Fruit fly (Drosophila melanogaster): ENCODE results near the gene TfIIFalpha.

TfIIFalpha gene

dm6 chr3R:6416242-6416641 lies 36.0 kb downstream of the TfIIFalpha start (continued):
- no peak for TF ChIP-seq gfzf (GFP tag; optimal IDR thresholded peaks at IDR 0.05)
- no peak for TF ChIP-seq bigmax (GFP tag; optimal IDR thresholded peaks at IDR 0.05)
- TF ChIP-seq CG18599 (GFP tag; optimal IDR thresholded peaks at IDR 0.05), result peak; percentile 97
- TF ChIP-seq CG17568 (GFP tag; optimal IDR thresholded peaks at IDR 0.05), result peak; percentile 38
- TF ChIP-seq CG11723 (GFP tag; optimal IDR thresholded peaks at IDR 0.05), result peak; percentile 35
- peak; percentile 75 for TF ChIP-seq CG5953 (GFP tag; IDR thresholded peaks at IDR 0.05)
- peak; percentile 51 for TF ChIP-seq pum (GFP tag; optimal IDR thresholded peaks at IDR 0.05)
- peak; percentile 64 for TF ChIP-seq ems (GFP tag; optimal IDR thresholded peaks at IDR 0.05)
- peak; percentile 29 for TF ChIP-seq Atf3 (GFP tag; optimal IDR thresholded peaks at IDR 0.05)
- TF ChIP-seq CG7987 (GFP tag; optimal IDR thresholded peaks at IDR 0.05), result peak; percentile 42
- peak; percentile 7; the same call in 1 of the 2 replicates for TF ChIP-seq bowl (GFP tag; IDR thresholded peaks at IDR 0.05)
- peak; percentile 54 for TF ChIP-seq CG1602 (GFP tag; optimal IDR thresholded peaks at IDR 0.05)
- TF ChIP-seq MBD-R2 (GFP tag; IDR thresholded peaks at IDR 0.05), result peak; percentile 54; the same call in 1 of the 2 replicates
- 0 out of 2 replicates have a peak, but pooled peaks have one; percentile 27 for TF ChIP-seq GATAe (GFP tag; conservative IDR thresholded peaks at IDR 0.05)
- TF ChIP-seq eve (GFP tag; optimal IDR thresholded peaks at IDR 0.05), result peak in 1 of 2 experiments; percentile 53
- peak; percentile 90 for TF ChIP-seq CG12071 (GFP tag; optimal IDR thresholded peaks at IDR 0.05)
- no peak for TF ChIP-seq kah (GFP tag; optimal IDR thresholded peaks at IDR 0.05)
- peak; percentile 56; the same call in 2 of the 3 replicates for TF ChIP-seq CG14050 (GFP tag; IDR thresholded peaks at IDR 0.05)
- TF ChIP-seq odd (GFP tag; optimal IDR thresholded peaks at IDR 0.05), result peak; percentile 34
- TF ChIP-seq toy (GFP tag; IDR thresholded peaks at IDR 0.05), result 0 out of 2 replicates have a peak, but pooled peaks have one; percentile 30
- no peak for TF ChIP-seq CG15073 (GFP tag; optimal IDR thresholded peaks at IDR 0.05)
- TF ChIP-seq Awh (GFP tag; IDR thresholded peaks at IDR 0.05), result peak; percentile 83
- TF ChIP-seq ato (GFP tag; IDR thresholded peaks at IDR 0.05; ENCODE audit: partially characterized antibody), result no peak
- peak; percentile 24 for TF ChIP-seq CG12104 (GFP tag; optimal IDR thresholded peaks at IDR 0.05)
- peak; percentile 40; the same call in 1 of the 2 replicates for TF ChIP-seq ro (GFP tag; IDR thresholded peaks at IDR 0.05)
- TF ChIP-seq CG4404 (GFP tag; IDR thresholded peaks at IDR 0.05), result no peak
- TF ChIP-seq CG11695 (GFP tag; IDR thresholded peaks at IDR 0.05), result peak; percentile 82
- no peak for TF ChIP-seq CG14860 (GFP tag; IDR thresholded peaks at IDR 0.05; ENCODE audit: partially characterized antibody)
- TF ChIP-seq Meics (GFP tag; optimal IDR thresholded peaks at IDR 0.05), result peak; percentile 89
- TF ChIP-seq CG16815 (GFP tag; optimal IDR thresholded peaks at IDR 0.05), result peak; percentile 46
- peak; percentile 87 for TF ChIP-seq CG14014 (GFP tag; IDR thresholded peaks at IDR 0.05)
- peak; percentile 76 for TF ChIP-seq CG14667 (GFP tag; IDR thresholded peaks at IDR 0.05)
- TF ChIP-seq Hr51 (GFP tag; optimal IDR thresholded peaks at IDR 0.05), result peak; percentile 50 to 72
- no peak for TF ChIP-seq salm (tag; optimal IDR thresholded peaks at IDR 0.05)
- TF ChIP-seq CG17612 (GFP tag; IDR thresholded peaks at IDR 0.05), result peak; percentile 74
- TF ChIP-seq exex (tag; optimal IDR thresholded peaks at IDR 0.05), result peak; percentile 26
- TF ChIP-seq CG17802 (tag; optimal IDR thresholded peaks at IDR 0.05), result peak; percentile 25
- TF ChIP-seq CG13775 (GFP tag; optimal IDR thresholded peaks at IDR 0.05), result peak; percentile 54
- TF ChIP-seq E2f2 (GFP tag; IDR thresholded peaks at IDR 0.05), result peak; percentile 48; the same call in 1 of the 2 replicates
- no peak for TF ChIP-seq tup (GFP tag; optimal IDR thresholded peaks at IDR 0.05)
- peak; percentile 50 for TF ChIP-seq maf-S (GFP tag; optimal IDR thresholded peaks at IDR 0.05)
- TF ChIP-seq CG3065 (GFP tag; optimal IDR thresholded peaks at IDR 0.05), result peak; percentile 31
- peak; percentile 34 for TF ChIP-seq NC2β (GFP tag; optimal IDR thresholded peaks at IDR 0.05)
- peak; percentile 78 for TF ChIP-seq CG15514 (GFP tag; optimal IDR thresholded peaks at IDR 0.05)
- peak; percentile 40 for TF ChIP-seq CG8089 (GFP tag; optimal IDR thresholded peaks at IDR 0.05)
- TF ChIP-seq CG12659 (GFP tag; optimal IDR thresholded peaks at IDR 0.05), result peak; percentile 71
- peak in 1 of 3 experiments; percentile 5 for TF ChIP-seq lola (GFP tag; optimal IDR thresholded peaks at IDR 0.05)
- TF ChIP-seq onecut (GFP tag; IDR thresholded peaks at IDR 0.05), result peak; percentile 75
- peak; percentile 95 for TF ChIP-seq CG12769 (tag; optimal IDR thresholded peaks at IDR 0.05)
- TF ChIP-seq unc-4 (GFP tag; IDR thresholded peaks at IDR 0.05; ENCODE audit: partially characterized antibody), result no peak

Data from whole organism, embryonic.